Worm (Caenorhabditis elegans) whole organism, L2 larva: ENCODE results near the gene srg-42.

Experiments
- ama-1 ChIP-seq: fragments of 150-350 bp; optimal IDR thresholded peaks from 2 replicates; lab custom pipeline; 2018; ENCODE audit warnings: inconsistent platforms
- blmp-1 ChIP-seq: sonication (generic microtip); optimal IDR thresholded peaks from 2 replicates; lab custom pipeline; 2017; ENCODE audit warnings: missing genetic modification characterization, mild to moderate bottlenecking, missing compliant biosample characterization, antibody characterized with exemption, moderate library complexity; ENCODE audit not compliant: insufficient read depth
- ceh-16 ChIP-seq: fragments of 150-350 bp; optimal IDR thresholded peaks from 2 replicates; lab custom pipeline; 2014; ENCODE audit warnings: missing biosample characterization, missing genetic modification characterization
- lsy-2 ChIP-seq, 2 experiments: fragments of 150-350 bp in 1 of 2; sonication (generic microtip) in 1 of 2; optimal IDR thresholded peaks; 2 replicates each; lab custom pipeline; 2014 to 2017; ENCODE audit warnings: missing biosample characterization in 2 of 2, missing genetic modification characterization in 2 of 2
- nhr-237 ChIP-seq: fragments of 150-350 bp; optimal IDR thresholded peaks from 2 replicates; lab custom pipeline; 2014; ENCODE audit warnings: missing biosample characterization, missing genetic modification characterization
- peb-1 ChIP-seq: fragments of 150-350 bp; optimal IDR thresholded peaks from 2 replicates; lab custom pipeline; 2014; ENCODE audit warnings: missing biosample characterization, missing genetic modification characterization
- ztf-11 ChIP-seq: sonication (generic microtip); optimal IDR thresholded peaks from 2 replicates; lab custom pipeline; 2017; ENCODE audit warnings: missing biosample characterization, missing genetic modification characterization

DNA sequence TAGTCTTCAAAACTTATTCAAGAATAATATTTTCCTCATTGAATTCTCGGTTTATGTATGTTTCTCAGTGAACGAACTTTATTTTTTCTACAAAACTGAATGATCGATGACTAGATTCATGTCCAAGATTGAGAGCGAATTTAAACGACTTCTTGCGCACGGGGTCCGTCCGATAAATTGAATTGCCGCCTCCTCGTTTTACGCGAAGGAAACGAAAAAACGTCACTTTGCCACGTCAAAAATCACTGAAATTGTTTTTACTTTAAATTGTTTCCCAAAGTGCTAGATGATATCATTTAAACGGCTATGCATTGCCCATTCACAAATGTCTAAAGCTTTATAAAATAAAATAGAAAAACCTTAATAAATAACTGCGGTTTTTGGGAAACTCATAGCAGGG, 9.9 kb upstream of the srg-42 start:
- TF ChIP-seq ceh-16 (tag; lab: Kevin White, UChicago) (no peak), ama-1 (lab: Kevin White, UChicago) (no peak), blmp-1 (tag; lab: Kevin White, UChicago) (no peak), nhr-237 (tag; lab: Kevin White, UChicago) (no peak), ztf-11 (tag; lab: Kevin White, UChicago) (no peak), peb-1 (tag; lab: Kevin White, UChicago) (no peak), lsy-2 (tag; optimal IDR thresholded peaks at IDR 0.05; lab: Kevin White, UChicago) (no peak)
